Worm (Caenorhabditis elegans): ENCODE data around the gene nhr-9.

DNA sequence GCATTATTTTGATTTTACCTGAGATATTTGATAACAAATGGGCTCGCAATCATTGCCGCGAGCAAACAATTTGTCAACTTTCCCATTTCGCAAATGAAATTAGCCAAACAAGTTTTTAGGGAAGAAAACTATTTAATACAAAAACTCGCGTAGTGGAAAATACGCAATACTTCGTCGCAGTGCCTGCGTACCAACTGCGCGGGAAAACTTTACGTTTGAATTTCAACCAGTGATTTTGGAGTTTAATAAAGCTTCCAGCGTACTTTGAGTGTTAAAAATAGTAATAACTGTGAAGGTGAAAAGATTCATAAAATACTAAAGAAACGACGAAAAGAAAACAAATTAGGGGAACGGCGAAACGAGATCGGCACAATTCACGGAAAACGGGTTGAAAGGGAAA, 10.4 kb upstream of the nhr-9 start, which contains the start of gene tofu-7:
- TF ChIP-seq ama-1 (optimal IDR thresholded peaks at IDR 0.05) (no peak), F13C5.2 (tag; optimal IDR thresholded peaks at IDR 0.05) (no peak), tbx-37 (GFP tag; conservative IDR thresholded peaks at IDR 0.05) (no peak), flt-1 (GFP tag; IDR thresholded peaks at IDR 0.05) (no peak), aly-1 (tag; optimal IDR thresholded peaks at IDR 0.05) (no peak), ets-7 (tag; optimal IDR thresholded peaks at IDR 0.05) (no peak), hmbx-1 (tag; optimal IDR thresholded peaks at IDR 0.05) (no peak), ceh-36 (tag; optimal IDR thresholded peaks at IDR 0.05) (no peak), pes-1 (GFP tag; IDR thresholded peaks at IDR 0.05) (no peak)
